Fruit fly (Drosophila melanogaster): ENCODE measurements around the gene CG13946.

- TF ChIP-seq h (optimal IDR thresholded peaks at IDR 0.05) (no peak), psq (optimal IDR thresholded peaks at IDR 0.05) (no peak), Sin3A (optimal IDR thresholded peaks at IDR 0.05) (no peak), insv (optimal IDR thresholded peaks at IDR 0.05) (no peak), ttk (optimal IDR thresholded peaks at IDR 0.05) (no peak)
Measured at dm6 chr2L:780851-781250, 4.5 kb downstream of the CG13946 start.

Data from Kc167 (cell line).